Fruit fly (Drosophila melanogaster) whole organism, embryonic: Measurements from ENCODE around the gene CG12289.

Experiments
- Aef1 ChIP-seq: fragments of 200-800 bp; sonication (Bioruptor generic); IDR thresholded peaks from 3 replicates; pipeline ENCODE4 v1.3.6; 2022; ENCODE audit warnings: missing biosample characterization, missing genetic modification characterization
- BtbVII ChIP-seq: fragments of 200-800 bp; sonication (Bioruptor generic); optimal IDR thresholded peaks from 3 replicates; lab custom pipeline; 2017; ENCODE audit warnings: missing biosample characterization, mild to moderate bottlenecking, missing genetic modification characterization
- CG10959 ChIP-seq: fragments of 200-800 bp; sonication (Bioruptor generic); IDR thresholded peaks from 2 replicates; pipeline ENCODE4 v1.3.6; 2022; ENCODE audit warnings: missing biosample characterization, missing genetic modification characterization
- CG12219 ChIP-seq: fragments of 200-800 bp; sonication (Bioruptor generic); optimal IDR thresholded peaks from 3 replicates; lab custom pipeline; 2018; ENCODE audit warnings: missing biosample characterization, mild to moderate bottlenecking, missing genetic modification characterization
- CG12299 ChIP-seq: fragments of 200-800 bp; sonication (Bioruptor generic); optimal IDR thresholded peaks from 2 replicates; lab custom pipeline; 2018; ENCODE audit warnings: missing biosample characterization, mild to moderate bottlenecking, missing genetic modification characterization
- CG12769 ChIP-seq: fragments of 200-800 bp; sonication (Bioruptor generic); optimal IDR thresholded peaks from 2 replicates; lab custom pipeline; 2019; ENCODE audit warnings: missing biosample characterization, mild to moderate bottlenecking, missing genetic modification characterization, moderate library complexity
- CG13287 ChIP-seq: fragments of 200-800 bp; sonication (Bioruptor generic); IDR thresholded peaks from 2 replicates; pipeline ENCODE4 v1.3.6; 2022; ENCODE audit warnings: missing biosample characterization, missing genetic modification characterization; ENCODE audit not compliant: partially characterized antibody
- CG13424 ChIP-seq: fragments of 200-800 bp; sonication (Bioruptor generic); optimal IDR thresholded peaks from 2 replicates; lab custom pipeline; 2019; ENCODE audit warnings: missing biosample characterization, mild to moderate bottlenecking, missing genetic modification characterization, moderate library complexity
- CG1529 ChIP-seq: fragments of 200-800 bp; sonication (Bioruptor generic); optimal IDR thresholded peaks from 3 replicates; lab custom pipeline; 2018; ENCODE audit warnings: missing biosample characterization, missing genetic modification characterization
- CG15479 ChIP-seq: fragments of 200-800 bp; sonication (Bioruptor generic); optimal IDR thresholded peaks from 3 replicates; lab custom pipeline; 2019; ENCODE audit warnings: missing biosample characterization, mild to moderate bottlenecking, missing genetic modification characterization, moderate library complexity
- CG16779 ChIP-seq: fragments of 200-800 bp; sonication (Bioruptor generic); IDR thresholded peaks from 2 replicates; pipeline ENCODE4 v1.3.6; 2022; ENCODE audit warnings: missing biosample characterization, missing genetic modification characterization
- CG17328 ChIP-seq: fragments of 200-800 bp; sonication (Bioruptor generic); IDR thresholded peaks from 2 replicates; pipeline ENCODE4 v1.3.6; 2022; ENCODE audit warnings: missing biosample characterization, missing genetic modification characterization
- CG30431 ChIP-seq: fragments of 200-800 bp; sonication (Bioruptor generic); optimal IDR thresholded peaks from 2 replicates; lab custom pipeline; 2017; ENCODE audit warnings: missing biosample characterization, missing genetic modification characterization
- CG3065 ChIP-seq: fragments of 200-800 bp; sonication (Bioruptor generic); optimal IDR thresholded peaks from 2 replicates; lab custom pipeline; 2016; ENCODE audit warnings: missing biosample characterization, missing genetic modification characterization
- CG3281 ChIP-seq: fragments of 200-800 bp; sonication (Bioruptor generic); optimal IDR thresholded peaks from 3 replicates; lab custom pipeline; 2017; ENCODE audit warnings: missing biosample characterization, mild to moderate bottlenecking, missing genetic modification characterization
- CG34422 ChIP-seq: fragments of 200-800 bp; sonication (Bioruptor generic); IDR thresholded peaks from 3 replicates; pipeline ENCODE4 v1.3.6; 2022; ENCODE audit warnings: missing biosample characterization, missing genetic modification characterization
- CTCF ChIP-seq: fragments of 200-800 bp; sonication (Bioruptor generic); optimal IDR thresholded peaks from 2 replicates; lab custom pipeline; 2017; ENCODE audit warnings: missing biosample characterization, mild to moderate bottlenecking, missing genetic modification characterization, moderate library complexity
- GATAe ChIP-seq: fragments of 200-800 bp; sonication (Bioruptor generic); conservative IDR thresholded peaks from 2 replicates; pipeline ENCODE4 v1.3.6; 2022; ENCODE audit warnings: missing biosample characterization, missing genetic modification characterization
- HmgD ChIP-seq: fragments of 200-800 bp; sonication (Bioruptor generic); optimal IDR thresholded peaks from 3 replicates; lab custom pipeline; 2016; ENCODE audit warnings: missing biosample characterization, missing genetic modification characterization
- Hsf ChIP-seq: fragments of 200-800 bp; sonication (Bioruptor generic); optimal IDR thresholded peaks from 3 replicates; lab custom pipeline; 2016; ENCODE audit warnings: missing biosample characterization, missing genetic modification characterization
- MESR4 ChIP-seq: fragments of 200-800 bp; sonication (Bioruptor generic); optimal IDR thresholded peaks from 2 replicates; lab custom pipeline; 2018; ENCODE audit warnings: missing biosample characterization, mild to moderate bottlenecking, missing genetic modification characterization, moderate library complexity
- NK7.1 ChIP-seq: fragments of 200-800 bp; sonication (Bioruptor generic); optimal IDR thresholded peaks from 3 replicates; lab custom pipeline; 2016; ENCODE audit warnings: missing biosample characterization, missing genetic modification characterization
- Nf-YA ChIP-seq: fragments of 200-800 bp; sonication (Bioruptor generic); IDR thresholded peaks from 2 replicates; pipeline ENCODE4 v1.3.6; 2022; ENCODE audit warnings: missing biosample characterization, missing genetic modification characterization
- Nf-YB ChIP-seq: fragments of 200-800 bp; sonication (Bioruptor generic); optimal IDR thresholded peaks from 3 replicates; lab custom pipeline; 2019; ENCODE audit warnings: missing biosample characterization, mild to moderate bottlenecking, missing genetic modification characterization, moderate library complexity
- Poxn ChIP-seq: fragments of 200-800 bp; sonication (Bioruptor generic); IDR thresholded peaks from 2 replicates; pipeline ENCODE4 v1.3.6; 2022; ENCODE audit warnings: missing biosample characterization, missing genetic modification characterization
- Sry-β ChIP-seq: fragments of 200-800 bp; sonication (Bioruptor generic); optimal IDR thresholded peaks from 2 replicates; lab custom pipeline; 2018; ENCODE audit warnings: missing biosample characterization, mild to moderate bottlenecking, missing genetic modification characterization, moderate library complexity
- Stat92E ChIP-seq, 3 experiments: fragments of >200 bp in 2 of 3; fragments of 200-800 bp in 1 of 3; sonication (Bioruptor generic) in 1 of 3; optimal IDR thresholded peaks; 2 replicates each; lab custom pipeline; 2017 to 2019; ENCODE audit warnings: missing biosample characterization in 3 of 3, missing genetic modification characterization in 3 of 3, mild to moderate bottlenecking in 1 of 3, moderate library complexity in 1 of 3
- Tbp ChIP-seq: fragments of >200 bp; optimal IDR thresholded peaks from 2 replicates; lab custom pipeline; 2018; ENCODE audit warnings: missing biosample characterization, missing genetic modification characterization
- YL-1 ChIP-seq: fragments of 200-800 bp; sonication (Bioruptor generic); optimal IDR thresholded peaks from 3 replicates; lab custom pipeline; 2017; ENCODE audit warnings: missing biosample characterization, mild to moderate bottlenecking, missing genetic modification characterization
- bowl ChIP-seq: fragments of 200-800 bp; sonication (Bioruptor generic); IDR thresholded peaks from 2 replicates; pipeline ENCODE4 v1.3.6; 2022; ENCODE audit warnings: missing biosample characterization, missing genetic modification characterization
- bsh ChIP-seq, 2 experiments: fragments of 200-800 bp; sonication (Bioruptor generic); optimal IDR thresholded peaks; 2 replicates each; lab custom pipeline; 2017 to 2018; ENCODE audit warnings: mild to moderate bottlenecking in 2 of 2, missing biosample characterization in 2 of 2, missing genetic modification characterization in 2 of 2, moderate library complexity in 1 of 2
- cad ChIP-seq: fragments of >200 bp; optimal IDR thresholded peaks from 2 replicates; lab custom pipeline; 2017; ENCODE audit warnings: missing biosample characterization, missing genetic modification characterization
- caup ChIP-seq: fragments of 200-800 bp; sonication (Bioruptor generic); optimal IDR thresholded peaks from 3 replicates; lab custom pipeline; 2017; ENCODE audit warnings: missing biosample characterization, mild to moderate bottlenecking, missing genetic modification characterization, moderate library complexity; ENCODE audit not compliant: severe bottlenecking
- croc ChIP-seq: fragments of 200-800 bp; sonication (Bioruptor generic); conservative IDR thresholded peaks from 3 replicates; pipeline ENCODE4 v1.3.6; 2022; ENCODE audit warnings: missing biosample characterization, missing genetic modification characterization
- crol ChIP-seq: fragments of 200-800 bp; sonication (Bioruptor generic); IDR thresholded peaks from 2 replicates; pipeline ENCODE4 v1.3.6; 2022; ENCODE audit warnings: missing biosample characterization, missing genetic modification characterization
- cwo ChIP-seq: fragments of 200-800 bp; sonication (Bioruptor generic); optimal IDR thresholded peaks from 3 replicates; lab custom pipeline; 2017; ENCODE audit warnings: missing biosample characterization, missing genetic modification characterization, mild to moderate bottlenecking, moderate library complexity, missing genetic modification reagents
- dan ChIP-seq: fragments of 200-800 bp; sonication (Bioruptor generic); IDR thresholded peaks from 2 replicates; pipeline ENCODE4 v1.3.6; 2022; ENCODE audit warnings: missing biosample characterization, missing genetic modification characterization
- ewg ChIP-seq: fragments of 200-800 bp; sonication (Bioruptor generic); optimal IDR thresholded peaks from 3 replicates; lab custom pipeline; 2017; ENCODE audit warnings: mild to moderate bottlenecking, missing biosample characterization, missing genetic modification reagents, missing genetic modification characterization
- gt ChIP-seq: fragments of 200-800 bp; sonication (Bioruptor generic); IDR thresholded peaks from 2 replicates; pipeline ENCODE4 v1.3.6; 2022; ENCODE audit warnings: missing biosample characterization, missing genetic modification characterization
- hbn ChIP-seq: fragments of 200-800 bp; sonication (Bioruptor generic); IDR thresholded peaks from 2 replicates; pipeline ENCODE4 v1.3.6; 2022; ENCODE audit warnings: missing biosample characterization, missing genetic modification characterization; ENCODE audit not compliant: partially characterized antibody
- kay ChIP-seq: fragments of 200-800 bp; sonication (Bioruptor generic); optimal IDR thresholded peaks from 2 replicates; lab custom pipeline; 2016; ENCODE audit warnings: missing biosample characterization, missing genetic modification characterization
- mld ChIP-seq: fragments of 200-800 bp; sonication (Bioruptor generic); IDR thresholded peaks from 3 replicates; pipeline ENCODE4 v1.3.6; 2022; ENCODE audit warnings: missing biosample characterization, missing genetic modification characterization; ENCODE audit not compliant: partially characterized antibody
- oc ChIP-seq: fragments of 200-800 bp; sonication (Bioruptor generic); optimal IDR thresholded peaks from 2 replicates; lab custom pipeline; 2018; ENCODE audit warnings: missing biosample characterization, mild to moderate bottlenecking, missing genetic modification characterization, moderate library complexity
- pb ChIP-seq: fragments of 200-800 bp; sonication (Bioruptor generic); optimal IDR thresholded peaks from 3 replicates; lab custom pipeline; 2016; ENCODE audit warnings: missing biosample characterization, missing genetic modification characterization
- phol ChIP-seq: fragments of 200-800 bp; sonication (Bioruptor generic); optimal IDR thresholded peaks from 3 replicates; lab custom pipeline; 2018; ENCODE audit warnings: missing biosample characterization, mild to moderate bottlenecking, missing genetic modification characterization, moderate library complexity
- salm ChIP-seq: fragments of 200-800 bp; sonication (Bioruptor generic); optimal IDR thresholded peaks from 2 replicates; lab custom pipeline; 2018; ENCODE audit warnings: missing biosample characterization, mild to moderate bottlenecking, missing genetic modification characterization
- so ChIP-seq: fragments of 200-800 bp; sonication (Bioruptor generic); IDR thresholded peaks from 3 replicates; pipeline ENCODE4 v1.3.6; 2022; ENCODE audit warnings: missing biosample characterization, missing genetic modification characterization
- trh ChIP-seq: fragments of 200-800 bp; sonication (Bioruptor generic); optimal IDR thresholded peaks from 2 replicates; lab custom pipeline; 2016; ENCODE audit warnings: missing biosample characterization, missing genetic modification characterization
- unpg ChIP-seq: fragments of 200-800 bp; sonication (Bioruptor generic); optimal IDR thresholded peaks from 3 replicates; lab custom pipeline; 2018; ENCODE audit warnings: missing biosample characterization, mild to moderate bottlenecking, missing genetic modification characterization, moderate library complexity
- vnd ChIP-seq: fragments of 200-800 bp; sonication (Bioruptor generic); IDR thresholded peaks from 3 replicates; pipeline ENCODE4 v1.3.6; 2022; ENCODE audit warnings: missing biosample characterization, missing genetic modification characterization; ENCODE audit not compliant: partially characterized antibody
- yki ChIP-seq: fragments of >200 bp; optimal IDR thresholded peaks from 3 replicates; lab custom pipeline; 2018

CG12289 gene

dm6 chr3L:11422338-11422802 is 35.9 kb downstream of the CG12289 start (continued):
- TF ChIP-seq CG13287 (GFP tag; lab: Robert Waterston, UW) (no peak), MESR4 (GFP tag; lab: Kevin White, UChicago) (no peak), Nf-YB (GFP tag; lab: Kevin White, UChicago) (peak; percentile 29), CG15479 (no peak), HmgD (GFP tag; lab: Kevin White, UChicago) (no peak), CG16779 (GFP tag; lab: Robert Waterston, UW) (no peak), salm (tag; lab: Kevin White, UChicago) (no peak), croc (GFP tag; lab: Robert Waterston, UW) (peak; percentile 78), pb (GFP tag; lab: Kevin White, UChicago) (peak; percentile 30), CG3281 (GFP tag; lab: Kevin White, UChicago) (peak; percentile 57), CG12769 (tag; lab: Kevin White, UChicago) (no peak), Tbp (no peak), phol (tag; lab: Kevin White, UChicago) (peak; percentile 89), CG30431 (GFP tag; lab: Kevin White, UChicago) (peak; percentile 45), Hsf (peak; percentile 59), Nf-YA (GFP tag; lab: Robert Waterston, UW) (0 out of 2 replicates have a peak, but pooled peaks have one; percentile 29), ewg (GFP tag; lab: Kevin White, UChicago) (peak; percentile 46), hbn (no peak), so (GFP tag; lab: Robert Waterston, UW) (0 out of 3 replicates have a peak, but pooled peaks have one; percentile 82), CG10959 (GFP tag; lab: Robert Waterston, UW) (peak; percentile 88), CG13424 (tag; lab: Kevin White, UChicago) (peak; percentile 65), Sry-β (no peak), oc (no peak), caup (peak; percentile 42), vnd (GFP tag; lab: Robert Waterston, UW) (0 out of 3 replicates have a peak, but pooled peaks have one; percentile 30), Aef1 (GFP tag; lab: Robert Waterston, UW) (peak; percentile 56), YL-1 (GFP tag; lab: Kevin White, UChicago) (peak; percentile 5), bowl (no peak), CTCF (GFP tag; lab: Kevin White, UChicago) (peak; percentile 11), mld (GFP tag; lab: Robert Waterston, UW) (no peak), dan (GFP tag; lab: Robert Waterston, UW) (no peak; the same call in 1 of the 2 replicates), CG3065 (GFP tag; lab: Kevin White, UChicago) (no peak), Poxn (GFP tag; lab: Robert Waterston, UW) (0 out of 2 replicates have a peak, but pooled peaks have one; percentile 47), CG1529 (peak; percentile 45), trh (GFP tag; lab: Kevin White, UChicago) (peak; percentile 49), gt (GFP tag; lab: Robert Waterston, UW) (peak; percentile 70; the same call in 1 of the 2 replicates), kay (peak; percentile 37), BtbVII (GFP tag; lab: Kevin White, UChicago) (peak; percentile 62), GATAe (GFP tag; lab: Robert Waterston, UW) (no peak), CG12299 (tag; lab: Kevin White, UChicago) (peak; percentile 42), CG12219 (GFP tag; lab: Kevin White, UChicago) (peak; percentile 54), CG34422 (GFP tag; lab: Robert Waterston, UW) (peak; percentile 77), cad (GFP tag; lab: Kevin White, UChicago) (no peak), CG17328 (peak; percentile 87), cwo (peak; percentile 64), Stat92E (GFP tag; optimal IDR thresholded peaks at IDR 0.05; lab: Kevin White, UChicago) (no peak), NK7.1 (peak; percentile 36), bsh (GFP tag; optimal IDR thresholded peaks at IDR 0.05; lab: Kevin White, UChicago) (peak in 1 of 2 experiments; percentile 81), crol (no peak), unpg (GFP tag; lab: Kevin White, UChicago) (peak; percentile 77), yki (lab: Kevin White, UChicago) (no peak)
